Worm (Caenorhabditis elegans): ENCODE results near the gene flp-4.
A peak's percentile ranks its signal among the peaks of the same experiment; 100 is the strongest.

flp-4 gene

ce11 chrII:10033163-10033871, 15.4 kb upstream of the flp-4 start, which contains the start of gene mtcu-2:
Gene mtcu-2, minus strand, starts transcription at chrII:10033213.
- peak; percentile 59 for TF ChIP-seq ces-1 (GFP tag; optimal IDR thresholded peaks at IDR 0.05)
- TF ChIP-seq nhr-237 (tag; optimal IDR thresholded peaks at IDR 0.05) = peak; percentile 35
- peak; percentile 40 for TF ChIP-seq lin-13 (tag; optimal IDR thresholded peaks at IDR 0.05)
- TF ChIP-seq sptf-1 (tag; optimal IDR thresholded peaks at IDR 0.05) = peak; percentile 71
- peak; percentile 63 for TF ChIP-seq pha-4 (tag; optimal IDR thresholded peaks at IDR 0.05)
- TF ChIP-seq lsy-2 (tag; optimal IDR thresholded peaks at IDR 0.05) = peak; percentile 60
- peak; percentile 46 for TF ChIP-seq drap-1 (GFP tag; optimal IDR thresholded peaks at IDR 0.05)
- peak; percentile 48 for TF ChIP-seq ceh-83 (GFP tag; optimal IDR thresholded peaks at IDR 0.05)
- peak; percentile 59 for TF ChIP-seq mep-1 (tag; optimal IDR thresholded peaks at IDR 0.05)
- peak; percentile 23 for TF ChIP-seq cnd-1 (tag; optimal IDR thresholded peaks at IDR 0.05)

- no peak for TF ChIP-seq nhr-12 (tag; optimal IDR thresholded peaks at IDR 0.05)
- no peak for TF ChIP-seq tbx-8 (GFP tag; optimal IDR thresholded peaks at IDR 0.05)
- no peak for TF ChIP-seq zip-8 (tag; optimal IDR thresholded peaks at IDR 0.05)
- TF ChIP-seq snpc-4 (tag; optimal IDR thresholded peaks at IDR 0.05) = no peak
- no peak for TF ChIP-seq ceh-39 (tag; optimal IDR thresholded peaks at IDR 0.05)
- no peak for TF ChIP-seq mab-5 (tag; optimal IDR thresholded peaks at IDR 0.05)
- TF ChIP-seq mls-2 (tag; optimal IDR thresholded peaks at IDR 0.05) = no peak
- TF ChIP-seq sptf-1 (tag; optimal IDR thresholded peaks at IDR 0.05) = no peak
- TF ChIP-seq unc-120 (tag; optimal IDR thresholded peaks at IDR 0.05; ENCODE audit: poor library complexity, severe bottlenecking) = no peak
- TF ChIP-seq unc-62 (GFP tag; optimal IDR thresholded peaks at IDR 0.05) = no peak
- TF ChIP-seq mep-1 (tag; optimal IDR thresholded peaks at IDR 0.05) = no peak
These were observed 13.2 kb upstream of the flp-4 start for ce11 chrII:10035425-10035824.

- TF ChIP-seq sptf-1 (tag; optimal IDR thresholded peaks at IDR 0.05) (no peak), M03D4.4 (tag; optimal IDR thresholded peaks at IDR 0.05) (no peak), mab-5 (tag; optimal IDR thresholded peaks at IDR 0.05) (no peak), zip-8 (tag; optimal IDR thresholded peaks at IDR 0.05) (no peak), ceh-83 (GFP tag; optimal IDR thresholded peaks at IDR 0.05) (no peak), unc-120 (tag; optimal IDR thresholded peaks at IDR 0.05; ENCODE audit: poor library complexity, severe bottlenecking) (no peak), hlh-1 (tag; optimal IDR thresholded peaks at IDR 0.05) (peak; percentile 99)
These were observed 8.9 kb upstream of the flp-4 start, which contains the start of gene let-268 for ce11 chrII:10039799-10040198. Gene let-268, minus strand, starts transcription at chrII:10039980.

- TF ChIP-seq mab-5 (tag; optimal IDR thresholded peaks at IDR 0.05) (no peak), unc-39 (tag; optimal IDR thresholded peaks at IDR 0.05) (no peak), bed-3 (GFP tag; optimal IDR thresholded peaks at IDR 0.05) (no peak), drap-1 (GFP tag; optimal IDR thresholded peaks at IDR 0.05) (no peak), zip-8 (tag; optimal IDR thresholded peaks at IDR 0.05) (no peak), ham-2 (GFP tag; optimal IDR thresholded peaks at IDR 0.05) (no peak), mep-1 (tag; optimal IDR thresholded peaks at IDR 0.05) (no peak), pha-4 (tag; optimal IDR thresholded peaks at IDR 0.05) (no peak), ces-1 (GFP tag; optimal IDR thresholded peaks at IDR 0.05) (no peak), ztf-11 (tag; optimal IDR thresholded peaks at IDR 0.05) (no peak), tbx-8 (GFP tag; optimal IDR thresholded peaks at IDR 0.05) (no peak), nhr-76 (tag; optimal IDR thresholded peaks at IDR 0.05) (no peak), cnd-1 (tag; optimal IDR thresholded peaks at IDR 0.05) (no peak), snpc-4 (tag; optimal IDR thresholded peaks at IDR 0.05) (no peak)
These were observed 7.8 kb upstream of the flp-4 start, which contains the start of gene ogr-2 for ce11 chrII:10040834-10041233. Gene ogr-2, plus strand, starts transcription at chrII:10041134.

- TF ChIP-seq mep-1 (tag; optimal IDR thresholded peaks at IDR 0.05) = peak; percentile 47
- TF ChIP-seq pha-4 (tag; optimal IDR thresholded peaks at IDR 0.05) = peak; percentile 54
- peak; percentile 37 for TF ChIP-seq lsy-2 (tag; optimal IDR thresholded peaks at IDR 0.05)
- peak; percentile 23 for TF ChIP-seq lin-13 (tag; optimal IDR thresholded peaks at IDR 0.05)
- TF ChIP-seq cnd-1 (tag; optimal IDR thresholded peaks at IDR 0.05) = no peak
These were observed 3.7 kb upstream of the flp-4 start, which contains the start of the genes F52H3.11 and bath-38 for ce11 chrII:10044961-10045360. Gene F52H3.11, minus strand, starts transcription at chrII:10045163. Gene bath-38, minus strand, starts transcription at chrII:10045270.

- peak; percentile 42 for TF ChIP-seq elt-3 (tag; optimal IDR thresholded peaks at IDR 0.05)
- TF ChIP-seq flh-1 (GFP tag; optimal IDR thresholded peaks at IDR 0.05) = no peak
- peak; percentile 80 for TF ChIP-seq blmp-1 (tag; optimal IDR thresholded peaks at IDR 0.05)
These were observed 3.0 kb upstream of the flp-4 start for ce11 chrII:10045670-10046069.

Data from whole organism, mixed stage, embryonic.